Worm (Caenorhabditis elegans): ENCODE results near the gene Y70C5A.3.

- no peak for TF ChIP-seq tbx-37 (GFP tag; conservative IDR thresholded peaks at IDR 0.05)
- no peak for TF ChIP-seq ama-1 (optimal IDR thresholded peaks at IDR 0.05)
- no peak for TF ChIP-seq scrt-1 (GFP tag; IDR thresholded peaks at IDR 0.05)
- no peak for TF ChIP-seq hmg-4 (GFP tag; optimal IDR thresholded peaks at IDR 0.05)
- no peak for TF ChIP-seq pes-1 (GFP tag; IDR thresholded peaks at IDR 0.05)
- no peak for TF ChIP-seq F13C5.2 (tag; optimal IDR thresholded peaks at IDR 0.05)
- no peak for TF ChIP-seq B0310.2 (tag; optimal IDR thresholded peaks at IDR 0.05)
- TF ChIP-seq aly-1 (tag; optimal IDR thresholded peaks at IDR 0.05) = no peak
- no peak for TF ChIP-seq flt-1 (GFP tag; IDR thresholded peaks at IDR 0.05)
- TF ChIP-seq hmbx-1 (tag; optimal IDR thresholded peaks at IDR 0.05) = no peak
- no peak for TF ChIP-seq ceh-36 (tag; optimal IDR thresholded peaks at IDR 0.05)
- TF ChIP-seq ets-7 (tag; optimal IDR thresholded peaks at IDR 0.05) = no peak
Measured at ce11 chrV:16640366-16640765, 19.6 kb upstream of the Y70C5A.3 start.

Data from whole organism, early embryonic.